Fruit fly (Drosophila melanogaster) whole organism, embryonic: ENCODE data around the gene UbcE2H.

Source experiments
- Abd-B ChIP-seq: fragments of 200-800 bp; sonication (Bioruptor generic); optimal IDR thresholded peaks from 2 replicates; lab custom pipeline; 2018; ENCODE audit warnings: missing biosample characterization, mild to moderate bottlenecking, missing genetic modification characterization, moderate library complexity
- Antp ChIP-seq: fragments of 200-800 bp; sonication (Bioruptor generic); optimal IDR thresholded peaks from 3 replicates; lab custom pipeline; 2016; ENCODE audit warnings: missing biosample characterization, missing genetic modification characterization
- BEAF-32 ChIP-seq: fragments of 200-800 bp; sonication (Bioruptor generic); optimal IDR thresholded peaks from 3 replicates; lab custom pipeline; 2017; ENCODE audit warnings: missing biosample characterization, missing genetic modification characterization, mild to moderate bottlenecking, moderate library complexity, missing genetic modification reagents
- C15 ChIP-seq: fragments of 200-800 bp; sonication (Bioruptor generic); IDR thresholded peaks from 3 replicates; pipeline ENCODE4 v1.3.6; 2022; ENCODE audit warnings: missing biosample characterization, missing genetic modification characterization
- CG10274 ChIP-seq: fragments of 200-800 bp; sonication (Bioruptor generic); optimal IDR thresholded peaks from 3 replicates; lab custom pipeline; 2017; ENCODE audit warnings: missing biosample characterization, mild to moderate bottlenecking, missing genetic modification characterization
- CG11093 ChIP-seq: fragments of 200-800 bp; sonication (Bioruptor generic); IDR thresholded peaks from 3 replicates; pipeline ENCODE4 v1.3.6; 2022; ENCODE audit warnings: missing biosample characterization, missing genetic modification characterization
- CG12104 ChIP-seq: fragments of 200-800 bp; sonication (Bioruptor generic); optimal IDR thresholded peaks from 3 replicates; lab custom pipeline; 2016; ENCODE audit warnings: missing biosample characterization, missing genetic modification characterization
- CG13624 ChIP-seq: fragments of 200-800 bp; sonication (Bioruptor generic); optimal IDR thresholded peaks from 2 replicates; lab custom pipeline; 2016; ENCODE audit warnings: missing biosample characterization, missing genetic modification characterization
- CG15073 ChIP-seq: fragments of 200-800 bp; sonication (Bioruptor generic); optimal IDR thresholded peaks from 2 replicates; lab custom pipeline; 2016; ENCODE audit warnings: missing biosample characterization, missing genetic modification characterization
- CG15601 ChIP-seq: fragments of 200-800 bp; sonication (Bioruptor generic); optimal IDR thresholded peaks from 3 replicates; lab custom pipeline; 2019; ENCODE audit warnings: missing biosample characterization, mild to moderate bottlenecking, missing genetic modification characterization, moderate library complexity
- CG17612 ChIP-seq: fragments of 200-800 bp; sonication (Bioruptor generic); IDR thresholded peaks from 2 replicates; pipeline ENCODE4 v1.3.6; 2022; ENCODE audit warnings: missing biosample characterization, missing genetic modification characterization
- CG18764 ChIP-seq: fragments of 200-800 bp; sonication (Bioruptor generic); optimal IDR thresholded peaks from 3 replicates; lab custom pipeline; 2016; ENCODE audit warnings: missing biosample characterization, missing genetic modification characterization
- CG30020 ChIP-seq: fragments of 200-800 bp; optimal IDR thresholded peaks from 2 replicates; lab custom pipeline; 2019; ENCODE audit warnings: missing biosample characterization, mild to moderate bottlenecking, missing genetic modification characterization, moderate library complexity
- CG4360 ChIP-seq: fragments of 200-800 bp; sonication (Bioruptor generic); IDR thresholded peaks from 2 replicates; pipeline ENCODE4 v1.3.6; 2022; ENCODE audit warnings: missing biosample characterization, missing genetic modification characterization
- CG6654 ChIP-seq: fragments of 200-800 bp; sonication (Bioruptor generic); optimal IDR thresholded peaks from 2 replicates; lab custom pipeline; 2017; ENCODE audit warnings: missing biosample characterization, mild to moderate bottlenecking, missing genetic modification characterization
- CG7372 ChIP-seq: fragments of 200-800 bp; sonication (Bioruptor generic); IDR thresholded peaks from 2 replicates; pipeline ENCODE4 v1.3.6; 2022; ENCODE audit warnings: missing biosample characterization, missing genetic modification characterization
- CG8388 ChIP-seq: fragments of 200-800 bp; sonication (Bioruptor generic); optimal IDR thresholded peaks from 2 replicates; lab custom pipeline; 2019; ENCODE audit warnings: missing biosample characterization, mild to moderate bottlenecking, missing genetic modification characterization, moderate library complexity
- CG9876 ChIP-seq: fragments of 200-800 bp; sonication (Bioruptor generic); optimal IDR thresholded peaks from 2 replicates; lab custom pipeline; 2016; ENCODE audit warnings: missing biosample characterization, missing genetic modification characterization
- CTCF ChIP-seq: fragments of 200-800 bp; sonication (Bioruptor generic); optimal IDR thresholded peaks from 2 replicates; lab custom pipeline; 2017; ENCODE audit warnings: missing biosample characterization, mild to moderate bottlenecking, missing genetic modification characterization, moderate library complexity
- Chrac-16 ChIP-seq: fragments of 200-800 bp; sonication (Bioruptor generic); optimal IDR thresholded peaks from 3 replicates; lab custom pipeline; 2016; ENCODE audit warnings: missing biosample characterization, missing genetic modification characterization
- CrebB ChIP-seq: fragments of 200-800 bp; sonication (Bioruptor generic); optimal IDR thresholded peaks from 3 replicates; lab custom pipeline; 2018; ENCODE audit warnings: missing biosample characterization, mild to moderate bottlenecking, missing genetic modification characterization
- Doc2 ChIP-seq: fragments of 200-800 bp; sonication (Bioruptor generic); IDR thresholded peaks from 2 replicates; pipeline ENCODE4 v1.3.6; 2022; ENCODE audit warnings: missing biosample characterization, missing genetic modification characterization
- Dp ChIP-seq: fragments of 200-800 bp; sonication (Bioruptor generic); optimal IDR thresholded peaks from 2 replicates; lab custom pipeline; 2018; ENCODE audit warnings: missing biosample characterization, mild to moderate bottlenecking, missing genetic modification characterization, moderate library complexity
- GATAe ChIP-seq: fragments of 200-800 bp; sonication (Bioruptor generic); conservative IDR thresholded peaks from 2 replicates; pipeline ENCODE4 v1.3.6; 2022; ENCODE audit warnings: missing biosample characterization, missing genetic modification characterization
- Nf-YC ChIP-seq: fragments of 200-800 bp; optimal IDR thresholded peaks from 3 replicates; lab custom pipeline; 2019; ENCODE audit warnings: missing biosample characterization, mild to moderate bottlenecking, missing genetic modification characterization, moderate library complexity
- Oaz ChIP-seq: fragments of 200-800 bp; sonication (Bioruptor generic); IDR thresholded peaks from 2 replicates; pipeline ENCODE4 v1.3.6; 2022; ENCODE audit warnings: missing biosample characterization, missing genetic modification characterization
- PHDP ChIP-seq: fragments of 200-800 bp; sonication (Bioruptor generic); optimal IDR thresholded peaks from 3 replicates; lab custom pipeline; 2018; ENCODE audit warnings: missing biosample characterization, mild to moderate bottlenecking, missing genetic modification characterization, moderate library complexity
- Rfx ChIP-seq: fragments of 200-800 bp; sonication (Bioruptor generic); IDR thresholded peaks from 2 replicates; pipeline ENCODE4 v1.3.6; 2022; ENCODE audit warnings: missing biosample characterization, missing genetic modification characterization
- Side ChIP-seq: fragments of 200-800 bp; sonication (Bioruptor generic); optimal IDR thresholded peaks from 2 replicates; lab custom pipeline; 2016; ENCODE audit warnings: missing biosample characterization, missing genetic modification characterization
- Six4 ChIP-seq: fragments of 200-800 bp; sonication (Bioruptor generic); optimal IDR thresholded peaks from 2 replicates; lab custom pipeline; 2016; ENCODE audit warnings: missing biosample characterization, missing genetic modification characterization
- btn ChIP-seq: fragments of 200-800 bp; sonication (Bioruptor generic); optimal IDR thresholded peaks from 2 replicates; lab custom pipeline; 2016; ENCODE audit warnings: missing biosample characterization, missing genetic modification characterization
- cg ChIP-seq: fragments of 200-800 bp; sonication (Bioruptor generic); optimal IDR thresholded peaks from 3 replicates; lab custom pipeline; 2019; ENCODE audit warnings: missing biosample characterization, mild to moderate bottlenecking, missing genetic modification characterization, moderate library complexity
- chn ChIP-seq: fragments of 200-800 bp; sonication (Bioruptor generic); optimal IDR thresholded peaks from 2 replicates; lab custom pipeline; 2016; ENCODE audit warnings: missing biosample characterization, missing genetic modification characterization
- danr ChIP-seq: fragments of 200-800 bp; sonication (Bioruptor generic); IDR thresholded peaks from 2 replicates; pipeline ENCODE4 v1.3.6; 2022; ENCODE audit warnings: missing biosample characterization, missing genetic modification characterization
- dm ChIP-seq: fragments of 200-800 bp; sonication (Bioruptor generic); optimal IDR thresholded peaks from 3 replicates; lab custom pipeline; 2016; ENCODE audit warnings: missing biosample characterization, missing genetic modification characterization
- emc ChIP-seq: fragments of 200-800 bp; sonication (Bioruptor generic); optimal IDR thresholded peaks from 2 replicates; lab custom pipeline; 2016; ENCODE audit warnings: missing biosample characterization, missing genetic modification characterization
- eyg ChIP-seq: fragments of 200-800 bp; sonication (Bioruptor generic); optimal IDR thresholded peaks from 3 replicates; lab custom pipeline; 2016; ENCODE audit warnings: missing biosample characterization, missing genetic modification characterization
- kni ChIP-seq: fragments of 200-800 bp; sonication (Bioruptor generic); optimal IDR thresholded peaks from 3 replicates; lab custom pipeline; 2017; ENCODE audit warnings: mild to moderate bottlenecking, missing biosample characterization, missing genetic modification reagents, missing genetic modification characterization
- maf-S ChIP-seq: fragments of 200-800 bp; sonication (Bioruptor generic); optimal IDR thresholded peaks from 2 replicates; lab custom pipeline; 2016; ENCODE audit warnings: missing biosample characterization, missing genetic modification characterization
- nau ChIP-seq: fragments of 200-800 bp; sonication (Bioruptor generic); optimal IDR thresholded peaks from 3 replicates; lab custom pipeline; 2017; ENCODE audit warnings: missing biosample characterization, mild to moderate bottlenecking, missing genetic modification characterization, missing genetic modification reagents
- otp ChIP-seq: fragments of 200-800 bp; sonication (Bioruptor generic); IDR thresholded peaks from 3 replicates; pipeline ENCODE4, ENCODE4 v1.3.6; 2022; ENCODE audit warnings: missing biosample characterization, missing genetic modification characterization
- p53 ChIP-seq: fragments of 200-800 bp; sonication (Bioruptor generic); optimal IDR thresholded peaks from 2 replicates; lab custom pipeline; 2016; ENCODE audit warnings: missing biosample characterization, missing genetic modification characterization
- peb ChIP-seq: fragments of 200-800 bp; sonication (Bioruptor generic); IDR thresholded peaks from 2 replicates; pipeline ENCODE4 v1.3.6; 2022; ENCODE audit warnings: missing biosample characterization, missing genetic modification characterization
- pum ChIP-seq: fragments of 200-800 bp; sonication (Bioruptor generic); optimal IDR thresholded peaks from 2 replicates; lab custom pipeline; 2016; ENCODE audit warnings: missing biosample characterization, missing genetic modification characterization
- rib ChIP-seq: fragments of 200-800 bp; sonication (Bioruptor generic); IDR thresholded peaks from 2 replicates; pipeline ENCODE4 v1.3.6; 2022; ENCODE audit warnings: missing biosample characterization, missing genetic modification characterization
- ro ChIP-seq: fragments of 200-800 bp; sonication (Bioruptor generic); IDR thresholded peaks from 2 replicates; pipeline ENCODE4 v1.3.6; 2022; ENCODE audit warnings: missing biosample characterization, missing genetic modification characterization
- trh ChIP-seq: fragments of 200-800 bp; sonication (Bioruptor generic); optimal IDR thresholded peaks from 2 replicates; lab custom pipeline; 2016; ENCODE audit warnings: missing biosample characterization, missing genetic modification characterization
- twi ChIP-seq: fragments of 200-800 bp; optimal IDR thresholded peaks from 2 replicates; lab custom pipeline; 2019; ENCODE audit warnings: missing biosample characterization, mild to moderate bottlenecking, missing genetic modification characterization, moderate library complexity
- vnd ChIP-seq: fragments of 200-800 bp; sonication (Bioruptor generic); IDR thresholded peaks from 3 replicates; pipeline ENCODE4 v1.3.6; 2022; ENCODE audit warnings: missing biosample characterization, missing genetic modification characterization; ENCODE audit not compliant: partially characterized antibody
- yki ChIP-seq: fragments of >200 bp; optimal IDR thresholded peaks from 3 replicates; lab custom pipeline; 2018
- zfh1 ChIP-seq: fragments of 200-800 bp; sonication (Bioruptor generic); IDR thresholded peaks from 3 replicates; pipeline ENCODE4 v1.3.6; 2022; ENCODE audit warnings: missing biosample characterization, missing genetic modification characterization

UbcE2H gene

dm6 chrX:8114476-8115342 is 20.8 kb upstream of the UbcE2H start (continued):
- TF ChIP-seq Rfx (GFP tag; lab: Robert Waterston, UW) (peak; percentile 74), maf-S (GFP tag; lab: Kevin White, UChicago) (peak; percentile 6), CrebB (tag; lab: Kevin White, UChicago) (peak; percentile 38), CG15073 (no peak), dm (GFP tag; lab: Kevin White, UChicago) (no peak), Antp (GFP tag; lab: Kevin White, UChicago) (no peak), vnd (GFP tag; lab: Robert Waterston, UW) (no peak), btn (GFP tag; lab: Kevin White, UChicago) (peak; percentile 9), CG13624 (GFP tag; lab: Kevin White, UChicago) (peak; percentile 65), CG9876 (no peak), CTCF (GFP tag; lab: Kevin White, UChicago) (no peak), Nf-YC (tag; lab: Kevin White, UChicago) (peak; percentile 61), Side (GFP tag; lab: Kevin White, UChicago) (peak; percentile 18), BEAF-32 (no peak), CG15601 (tag; lab: Kevin White, UChicago) (no peak), kni (GFP tag; lab: Kevin White, UChicago) (peak; percentile 11), CG10274 (GFP tag; lab: Kevin White, UChicago) (peak; percentile 40), Chrac-16 (GFP tag; lab: Kevin White, UChicago) (peak; percentile 47), peb (GFP tag; lab: Robert Waterston, UW) (0 out of 2 replicates have a peak, but pooled peaks have one; percentile 18), danr (GFP tag; lab: Robert Waterston, UW) (peak; percentile 37; the same call in 1 of the 2 replicates), Six4 (no peak), rib (GFP tag; lab: Robert Waterston, UW) (no peak), twi (tag; lab: Kevin White, UChicago) (peak; percentile 10), CG18764 (GFP tag; lab: Kevin White, UChicago) (no peak), CG4360 (peak; percentile 31; the same call in 1 of the 2 replicates), CG8388 (GFP tag; lab: Kevin White, UChicago) (peak; percentile 43), Doc2 (no peak), CG6654 (GFP tag; lab: Kevin White, UChicago) (peak; percentile 18), pum (GFP tag; lab: Kevin White, UChicago) (peak; percentile 15), zfh1 (peak; percentile 50; the same call in 1 of the 3 replicates), CG7372 (peak; percentile 70), CG12104 (GFP tag; lab: Kevin White, UChicago) (peak; percentile 42), CG11093 (GFP tag; lab: Robert Waterston, UW) (no peak), GATAe (no peak), cg (GFP tag; lab: Kevin White, UChicago) (peak; percentile 29), Dp (GFP tag; lab: Kevin White, UChicago) (no peak), Abd-B (GFP tag; lab: Kevin White, UChicago) (peak; percentile 56), trh (no peak), otp (GFP tag; lab: Robert Waterston, UW) (no peak), eyg (GFP tag; lab: Kevin White, UChicago) (peak; percentile 7), PHDP (tag; lab: Kevin White, UChicago) (peak; percentile 75), C15 (no peak), p53 (GFP tag; lab: Kevin White, UChicago) (no peak), Oaz (GFP tag; lab: Robert Waterston, UW) (peak; percentile 31; the same call in 1 of the 2 replicates), emc (GFP tag; lab: Kevin White, UChicago) (peak; percentile 31), yki (lab: Kevin White, UChicago) (no peak), CG30020 (no peak), ro (GFP tag; lab: Robert Waterston, UW) (no peak), nau (GFP tag; lab: Kevin White, UChicago) (peak; percentile 13), chn (peak; percentile 37), CG17612 (GFP tag; lab: Robert Waterston, UW) (no peak)
